Fruit fly (Drosophila melanogaster) whole organism, adult: ENCODE measurements around the gene CG10591.

Experiments used
- CG7045 ChIP-seq: fragments of 200-800 bp; sonication (Bioruptor generic); optimal IDR thresholded peaks from 2 replicates; lab custom pipeline; 2017; ENCODE audit warnings: missing biosample characterization, mild to moderate bottlenecking, missing genetic modification characterization
- CG7101 ChIP-seq: fragments of 200-800 bp; sonication (Bioruptor generic); optimal IDR thresholded peaks from 2 replicates; lab custom pipeline; 2018; ENCODE audit warnings: missing biosample characterization, mild to moderate bottlenecking, missing genetic modification characterization, moderate library complexity
- bab1 ChIP-seq: fragments of 200-800 bp; sonication (Bioruptor generic); optimal IDR thresholded peaks from 3 replicates; lab custom pipeline; 2019; ENCODE audit warnings: missing biosample characterization, mild to moderate bottlenecking, missing genetic modification characterization, moderate library complexity

dm6 chr3L:5621506-5621905 is 22.0 kb upstream of the CG10591 start:
- TF ChIP-seq CG7045 (GFP tag; lab: Kevin White, UChicago) (no peak), CG7101 (tag; lab: Kevin White, UChicago) (no peak), bab1 (GFP tag; lab: Kevin White, UChicago) (no peak)
